Worm (Caenorhabditis elegans) whole organism, L4 larva: ENCODE measurements around the gene aptf-4.

Source experiments
- D1046.2 ChIP-seq: fragments of 200-800 bp; sonication (Bioruptor generic); IDR thresholded peaks from 2 replicates; pipeline ENCODE4 v1.3.6; 2022; ENCODE audit warnings: missing genetic modification characterization, missing compliant biosample characterization
- F10B5.3 ChIP-seq: sonication (generic microtip); optimal IDR thresholded peaks from 2 replicates; lab custom pipeline; 2016; ENCODE audit warnings: mild to moderate bottlenecking, missing genetic modification characterization, missing compliant biosample characterization
- F26F4.8 ChIP-seq: fragments of 200-800 bp; sonication (Bioruptor generic); conservative IDR thresholded peaks from 2 replicates; pipeline ENCODE4 v1.3.6; 2022; ENCODE audit warnings: missing genetic modification characterization, missing compliant biosample characterization
- F37D6.2 ChIP-seq: sonication (generic microtip); optimal IDR thresholded peaks from 2 replicates; lab custom pipeline; 2016; ENCODE audit warnings: mild to moderate bottlenecking, missing genetic modification characterization, missing compliant biosample characterization
- Y5F2A.4 ChIP-seq: fragments of 200-800 bp; sonication (Bioruptor generic); optimal IDR thresholded peaks from 2 replicates; lab custom pipeline; 2018; ENCODE audit warnings: mild to moderate bottlenecking, missing genetic modification characterization, missing compliant biosample characterization
- Y75B8A.6 ChIP-seq: fragments of 200-800 bp; sonication (Bioruptor generic); IDR thresholded peaks from 2 replicates; pipeline ENCODE4 v1.3.6; 2022; ENCODE audit warnings: missing genetic modification reagents, missing genetic modification characterization, missing compliant biosample characterization
- ZK337.2 ChIP-seq: fragments of 200-800 bp; sonication (Bioruptor generic); IDR thresholded peaks from 2 replicates; pipeline ENCODE4 v1.3.6; 2022; ENCODE audit warnings: missing genetic modification reagents, missing genetic modification characterization, missing compliant biosample characterization
- ZK546.5 ChIP-seq, 2 experiments: sonication (generic microtip); optimal IDR thresholded peaks; 2 replicates each; lab custom pipeline; 2017; ENCODE audit warnings: missing biosample characterization in 2 of 2, missing genetic modification characterization in 2 of 2
- aly-2 ChIP-seq: sonication (generic microtip); optimal IDR thresholded peaks from 2 replicates; lab custom pipeline; 2018; ENCODE audit warnings: missing biosample characterization, missing genetic modification characterization
- attf-4 ChIP-seq: sonication (generic microtip); optimal IDR thresholded peaks from 3 replicates; lab custom pipeline; 2017; ENCODE audit warnings: missing biosample characterization, missing genetic modification characterization
- ceh-28 ChIP-seq: fragments of 150-350 bp; optimal IDR thresholded peaks from 2 replicates; lab custom pipeline; 2014; ENCODE audit warnings: missing biosample characterization, missing genetic modification reagents, missing genetic modification characterization
- ceh-32 ChIP-seq: sonication (generic microtip); optimal IDR thresholded peaks from 2 replicates; lab custom pipeline; 2016; ENCODE audit warnings: mild to moderate bottlenecking, missing genetic modification characterization, missing compliant biosample characterization; ENCODE audit not compliant: poor library complexity
- ceh-44 ChIP-seq: fragments of 200-800 bp; sonication (Bioruptor generic); IDR thresholded peaks from 2 replicates; pipeline ENCODE4 v1.3.6; 2022; ENCODE audit warnings: missing genetic modification reagents, missing genetic modification characterization, missing compliant biosample characterization
- ceh-82 ChIP-seq: sonication (generic microtip); optimal IDR thresholded peaks from 2 replicates; lab custom pipeline; 2017; ENCODE audit warnings: missing biosample characterization, missing genetic modification characterization
- cey-2 ChIP-seq: sonication (generic microtip); optimal IDR thresholded peaks from 3 replicates; lab custom pipeline; 2017; ENCODE audit warnings: missing genetic modification characterization, mild to moderate bottlenecking, missing compliant biosample characterization, antibody characterized with exemption, borderline replicate concordance; ENCODE audit not compliant: insufficient read depth
- daf-16 ChIP-seq, 3 experiments: sonication (generic microtip); optimal IDR thresholded peaks; 2 replicates each; lab custom pipeline; 2016 to 2017; ENCODE audit warnings: missing genetic modification characterization in 3 of 3, missing genetic modification reagents in 3 of 3, mild to moderate bottlenecking in 2 of 3, missing compliant biosample characterization in 2 of 3, missing biosample characterization in 1 of 3, moderate library complexity in 1 of 3
- dmd-8 ChIP-seq: fragments of 200-800 bp; sonication (Bioruptor generic); IDR thresholded peaks from 2 replicates; pipeline ENCODE4 v1.3.6; 2022; ENCODE audit warnings: missing genetic modification characterization, missing compliant biosample characterization
- egl-27 ChIP-seq: sonication (generic microtip); optimal IDR thresholded peaks from 3 replicates; lab custom pipeline; 2017; ENCODE audit warnings: missing biosample characterization, missing genetic modification reagents, missing genetic modification characterization
- fos-1 ChIP-seq: fragments of 150-350 bp; optimal IDR thresholded peaks from 2 replicates; lab custom pipeline; 2014; ENCODE audit warnings: missing biosample characterization, missing genetic modification characterization
- hlh-11 ChIP-seq: fragments of 200-800 bp; sonication (Bioruptor generic); optimal IDR thresholded peaks from 2 replicates; lab custom pipeline; 2018; ENCODE audit warnings: mild to moderate bottlenecking, missing genetic modification characterization, missing compliant biosample characterization
- hmg-1.1 ChIP-seq: fragments of 200-800 bp; sonication (Bioruptor generic); IDR thresholded peaks from 2 replicates; pipeline ENCODE4 v1.3.6; 2022; ENCODE audit warnings: missing genetic modification reagents, missing genetic modification characterization, missing compliant biosample characterization
- lin-15B ChIP-seq: fragments of 150-350 bp; sonication (generic microtip); optimal IDR thresholded peaks from 3 replicates; lab custom pipeline; 2014; ENCODE audit warnings: missing biosample characterization, missing genetic modification characterization
- madf-5 ChIP-seq, 2 experiments: fragments of 200-800 bp; sonication (Bioruptor generic); IDR thresholded peaks; 2 replicates each; pipeline ENCODE4 v1.3.6; 2022; ENCODE audit warnings: missing compliant biosample characterization in 2 of 2, missing genetic modification characterization in 2 of 2
- madf-9 ChIP-seq: fragments of 200-800 bp; sonication (Bioruptor generic); conservative IDR thresholded peaks from 2 replicates; pipeline ENCODE4 v1.3.6; 2022; ENCODE audit warnings: missing genetic modification reagents, missing genetic modification characterization, missing compliant biosample characterization
- mdl-1 ChIP-seq, 2 experiments: fragments of 150-350 bp in 1 of 2; sonication (generic microtip) in 1 of 2; optimal IDR thresholded peaks; 2 replicates each; lab custom pipeline; 2014 to 2017; ENCODE audit warnings: missing biosample characterization in 2 of 2, missing genetic modification characterization in 2 of 2
- mdt-29 ChIP-seq: fragments of 200-800 bp; sonication (Bioruptor generic); IDR thresholded peaks from 2 replicates; pipeline ENCODE4 v1.3.6; 2022; ENCODE audit warnings: missing genetic modification reagents, missing genetic modification characterization, missing compliant biosample characterization
- mes-2 ChIP-seq: sonication (generic microtip); optimal IDR thresholded peaks from 2 replicates; lab custom pipeline; 2016; ENCODE audit warnings: missing genotype, mild to moderate bottlenecking, missing genetic modification characterization, missing compliant biosample characterization; ENCODE audit not compliant: poor library complexity, severe bottlenecking
- nhr-10 ChIP-seq: fragments of 150-350 bp; optimal IDR thresholded peaks from 2 replicates; lab custom pipeline; 2014; ENCODE audit warnings: missing biosample characterization, missing genetic modification characterization
- nhr-102 ChIP-seq: sonication (generic microtip); optimal IDR thresholded peaks from 2 replicates; lab custom pipeline; 2016; ENCODE audit warnings: mild to moderate bottlenecking, missing genetic modification characterization, moderate library complexity, missing compliant biosample characterization
- nhr-11 ChIP-seq: fragments of 150-350 bp; optimal IDR thresholded peaks from 2 replicates; lab custom pipeline; 2014; ENCODE audit warnings: missing biosample characterization, missing genetic modification characterization
- nhr-111 ChIP-seq: fragments of 200-800 bp; sonication (Bioruptor generic); optimal IDR thresholded peaks from 2 replicates; lab custom pipeline; 2018; ENCODE audit warnings: mild to moderate bottlenecking, missing genetic modification characterization, missing compliant biosample characterization
- nhr-25 ChIP-seq: sonication (generic microtip); optimal IDR thresholded peaks from 2 replicates; lab custom pipeline; 2017; ENCODE audit warnings: missing genetic modification characterization, mild to moderate bottlenecking, missing compliant biosample characterization, antibody characterized with exemption, moderate library complexity, borderline replicate concordance; ENCODE audit not compliant: insufficient read depth
- nhr-28 ChIP-seq: fragments of 150-350 bp; optimal IDR thresholded peaks from 2 replicates; lab custom pipeline; 2014; ENCODE audit warnings: missing biosample characterization, missing genetic modification characterization
- nhr-41 ChIP-seq: fragments of 200-800 bp; sonication (Bioruptor generic); IDR thresholded peaks from 2 replicates; pipeline ENCODE4 v1.3.6; 2022; ENCODE audit warnings: missing genetic modification reagents, missing genetic modification characterization, missing compliant biosample characterization
- nhr-42 ChIP-seq: fragments of 200-800 bp; sonication (Bioruptor generic); IDR thresholded peaks from 2 replicates; pipeline ENCODE4 v1.3.6; 2022; ENCODE audit warnings: missing genetic modification characterization, missing compliant biosample characterization
- nhr-76 ChIP-seq: fragments of 150-350 bp; optimal IDR thresholded peaks from 2 replicates; lab custom pipeline; 2014; ENCODE audit warnings: missing biosample characterization, missing genetic modification characterization
- nhr-77 ChIP-seq: fragments of 150-350 bp; optimal IDR thresholded peaks from 2 replicates; lab custom pipeline; 2014; ENCODE audit warnings: missing biosample characterization, missing genetic modification characterization
- php-3 ChIP-seq: fragments of 200-800 bp; sonication (Bioruptor generic); IDR thresholded peaks from 2 replicates; pipeline ENCODE4 v1.3.6; 2022; ENCODE audit warnings: missing genetic modification reagents, missing genetic modification characterization, missing compliant biosample characterization
- rbr-2 ChIP-seq: sonication (generic microtip); optimal IDR thresholded peaks from 2 replicates; lab custom pipeline; 2016; ENCODE audit warnings: missing genotype, missing genetic modification characterization, missing compliant biosample characterization
- sdz-12 ChIP-seq: fragments of 200-800 bp; sonication (Bioruptor generic); optimal IDR thresholded peaks from 2 replicates; lab custom pipeline; 2018; ENCODE audit warnings: mild to moderate bottlenecking, missing genetic modification characterization, missing compliant biosample characterization
- set-16 ChIP-seq: fragments of 200-800 bp; sonication (Bioruptor generic); IDR thresholded peaks from 2 replicates; pipeline ENCODE4 v1.3.6; 2022; ENCODE audit warnings: missing genetic modification reagents, missing genetic modification characterization, missing compliant biosample characterization
- snpc-1.2 ChIP-seq: fragments of 200-800 bp; sonication (Bioruptor generic); IDR thresholded peaks from 2 replicates; pipeline ENCODE4 v1.3.6; 2022; ENCODE audit warnings: missing genetic modification reagents, missing genetic modification characterization, missing compliant biosample characterization
- snpc-4 ChIP-seq: fragments of 150-350 bp; optimal IDR thresholded peaks from 2 replicates; lab custom pipeline; 2014; ENCODE audit warnings: missing biosample characterization, missing genetic modification characterization
- spr-1 ChIP-seq: sonication (generic microtip); optimal IDR thresholded peaks from 2 replicates; lab custom pipeline; 2016; ENCODE audit warnings: mild to moderate bottlenecking, missing genetic modification characterization, missing compliant biosample characterization
- tra-1 ChIP-seq: fragments of 200-800 bp; sonication (Bioruptor generic); IDR thresholded peaks from 2 replicates; pipeline ENCODE4 v1.3.6; 2022; ENCODE audit warnings: missing genetic modification reagents, missing genetic modification characterization, missing compliant biosample characterization
- zfp-2 ChIP-seq: sonication (generic microtip); optimal IDR thresholded peaks from 2 replicates; lab custom pipeline; 2016; ENCODE audit warnings: mild to moderate bottlenecking, missing genetic modification characterization, missing compliant biosample characterization
- zfp-3 ChIP-seq: fragments of 200-800 bp; sonication (Bioruptor generic); conservative IDR thresholded peaks from 2 replicates; pipeline ENCODE4 v1.3.6; 2022; ENCODE audit warnings: missing genetic modification reagents, missing genetic modification characterization, missing compliant biosample characterization
- zip-2 ChIP-seq: fragments of 150-350 bp; optimal IDR thresholded peaks from 2 replicates; lab custom pipeline; 2014; ENCODE audit warnings: missing biosample characterization, missing genetic modification characterization
- ztf-11 ChIP-seq: fragments of 150-350 bp; optimal IDR thresholded peaks from 2 replicates; lab custom pipeline; 2014; ENCODE audit warnings: missing biosample characterization, missing genetic modification characterization
- ztf-7 ChIP-seq: fragments of 150-350 bp; optimal IDR thresholded peaks from 2 replicates; lab custom pipeline; 2014; ENCODE audit warnings: missing biosample characterization, missing genetic modification characterization

The aptf-4 gene

DNA sequence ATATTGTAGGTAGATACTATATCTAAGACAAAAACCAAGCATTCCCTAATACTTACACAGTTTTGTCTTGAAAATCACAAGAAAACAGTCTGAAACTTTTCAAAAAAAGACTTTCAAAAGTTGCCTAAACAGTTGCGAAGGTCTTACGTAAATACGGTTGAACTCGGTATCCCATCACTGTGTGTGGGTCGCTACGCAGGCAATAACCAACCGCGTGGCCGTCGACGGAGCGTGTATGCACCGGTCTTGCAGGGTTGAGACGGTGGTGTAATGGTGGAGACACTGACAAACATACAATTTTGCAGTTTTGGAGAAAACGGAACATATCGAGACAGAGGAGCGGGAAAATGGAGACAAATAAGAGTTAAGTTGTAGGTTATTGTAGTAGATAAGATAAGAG lies 29.6 kb upstream of the aptf-4 start, which contains the start of gene iff-2 (continued):
- TF ChIP-seq fos-1 (peak; percentile 58), ceh-28 (tag; lab: Kevin White, UChicago) (peak; percentile 41), aly-2 (tag; lab: Kevin White, UChicago) (peak; percentile 19), ZK546.5 (tag; optimal IDR thresholded peaks at IDR 0.05; lab: Kevin White, UChicago) (peak; percentile 47 to 92), egl-27 (tag; lab: Kevin White, UChicago) (peak; percentile 80), madf-9 (GFP tag; lab: Robert Waterston, UW) (peak; percentile 95), rbr-2 (peak; percentile 99), F26F4.8 (GFP tag; lab: Robert Waterston, UW) (no peak), mes-2 (tag; lab: Kevin White, UChicago) (peak; percentile 97), D1046.2 (peak; percentile 94), ZK337.2 (GFP tag; lab: Robert Waterston, UW) (peak; percentile 63; the same call in 1 of the 2 replicates), daf-16 (GFP tag; optimal IDR thresholded peaks at IDR 0.05; lab: Kevin White, UChicago) (peak; percentile 89 to 91), daf-16 (tag; optimal IDR thresholded peaks at IDR 0.05; lab: Kevin White, UChicago) (peak; percentile 92), nhr-102 (peak; percentile 97), php-3 (GFP tag; lab: Robert Waterston, UW) (peak; percentile 95), snpc-4 (peak; percentile 70), F37D6.2 (peak; percentile 95), lin-15B (peak; percentile 98), ztf-7 (tag; lab: Kevin White, UChicago) (peak; percentile 87), F10B5.3 (tag; lab: Kevin White, UChicago) (peak; percentile 75), ztf-11 (tag; lab: Kevin White, UChicago) (peak; percentile 2), cey-2 (tag; lab: Kevin White, UChicago) (peak; percentile 85), nhr-76 (peak; percentile 81), sdz-12 (GFP tag; lab: Kevin White, UChicago) (peak; percentile 60), nhr-25 (tag; lab: Kevin White, UChicago) (peak; percentile 97), nhr-77 (peak; percentile 99), spr-1 (tag; lab: Kevin White, UChicago) (peak; percentile 96), Y5F2A.4 (GFP tag; lab: Kevin White, UChicago) (peak; percentile 78), ceh-82 (tag; lab: Kevin White, UChicago) (peak; percentile 12), madf-5 (GFP tag; IDR thresholded peaks at IDR 0.05; lab: Robert Waterston, UW) (peak in 1 of 2 experiments; percentile 89; a peak in 1 of 4 replicates), nhr-10 (peak; percentile 97), hmg-1.1 (peak; percentile 99), ceh-32 (tag; lab: Kevin White, UChicago) (peak; percentile 68), zip-2 (peak; percentile 89), snpc-1.2 (GFP tag; lab: Robert Waterston, UW) (no peak), mdt-29 (GFP tag; lab: Robert Waterston, UW) (no peak; the same call in none of the 2 replicates), hlh-11 (peak; percentile 99), nhr-41 (GFP tag; lab: Robert Waterston, UW) (peak; percentile 94), nhr-11 (peak; percentile 100), set-16 (GFP tag; lab: Robert Waterston, UW) (peak; percentile 73), zfp-2 (tag; lab: Kevin White, UChicago) (peak; percentile 100), attf-4 (tag; lab: Kevin White, UChicago) (no peak), ceh-44 (GFP tag; lab: Robert Waterston, UW) (0 out of 2 replicates have a peak, but pooled peaks have one; percentile 56), zfp-3 (peak; percentile 97), nhr-28 (tag; lab: Kevin White, UChicago) (peak; percentile 100), nhr-111 (GFP tag; lab: Kevin White, UChicago) (no peak), mdl-1 (tag; optimal IDR thresholded peaks at IDR 0.05; lab: Kevin White, UChicago) (peak; percentile 93 to 99), Y75B8A.6 (GFP tag; lab: Robert Waterston, UW) (peak; percentile 96), nhr-42 (GFP tag; lab: Robert Waterston, UW) (peak; percentile 98), dmd-8 (GFP tag; lab: Robert Waterston, UW) (no peak; the same call in 1 of the 2 replicates), tra-1 (peak; percentile 98)
